Worm (Caenorhabditis elegans): ENCODE data around the gene gcy-32.

DNA sequence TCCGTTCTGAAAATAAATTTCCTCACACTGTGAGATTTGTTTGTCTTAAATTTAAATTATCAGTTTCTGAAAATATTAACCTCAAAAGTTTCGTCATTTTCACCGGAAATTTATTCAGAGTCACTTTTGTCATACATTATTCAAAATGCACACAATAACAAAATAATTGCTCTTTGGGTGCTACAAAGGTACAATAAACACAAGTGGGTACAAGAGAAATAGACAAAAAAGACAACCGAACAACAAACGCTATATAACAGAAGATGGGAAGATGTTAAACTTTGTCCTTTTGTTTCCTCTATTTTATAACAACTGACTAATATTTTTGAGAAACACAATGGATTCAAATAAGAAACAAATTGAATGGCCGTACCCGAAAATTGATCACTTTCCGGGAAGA lies 45.7 kb downstream of the gcy-32 start:
- TF ChIP-seq unc-86 (tag; optimal IDR thresholded peaks at IDR 0.05) = no peak
- TF ChIP-seq dmd-4 (tag; optimal IDR thresholded peaks at IDR 0.05; ENCODE audit: borderline replicate concordance) = no peak
- no peak for TF ChIP-seq sox-4 (tag; optimal IDR thresholded peaks at IDR 0.05)
- no peak for TF ChIP-seq nhr-11 (tag; optimal IDR thresholded peaks at IDR 0.05)
- no peak for TF ChIP-seq sox-2 (GFP tag; IDR thresholded peaks at IDR 0.05)
- TF ChIP-seq fkh-10 (GFP tag; optimal IDR thresholded peaks at IDR 0.05) = no peak
- no peak for TF ChIP-seq pat-9 (tag; optimal IDR thresholded peaks at IDR 0.05)
- TF ChIP-seq C08G9.2 (tag; optimal IDR thresholded peaks at IDR 0.05) = no peak
- TF ChIP-seq che-1 (tag; optimal IDR thresholded peaks at IDR 0.05) = no peak
